Fruit fly (Drosophila melanogaster): ENCODE measurements around the gene CG5854.

CG5854 gene

dm6 chr3R:23890886-23891285 is 42.8 kb upstream of the CG5854 start, which contains the start of gene TfIIA-S:
Gene TfIIA-S, minus strand, starts transcription at chr3R:23891060.
- TF ChIP-seq MBD-R2 (GFP tag; IDR thresholded peaks at IDR 0.05) (no peak), CG43689 (GFP tag; IDR thresholded peaks at IDR 0.05) (no peak), sens (GFP tag) (peak; percentile 90), CG32767 (GFP tag; IDR thresholded peaks at IDR 0.05) (no peak), chif (GFP tag; optimal IDR thresholded peaks at IDR 0.05) (peak; percentile 73 to 77), Taf1 (GFP tag; IDR thresholded peaks at IDR 0.05) (no peak), mld (GFP tag; IDR thresholded peaks at IDR 0.05; ENCODE audit: partially characterized antibody) (no peak), CG14441 (GFP tag; IDR thresholded peaks at IDR 0.05) (no peak), ci (GFP tag; IDR thresholded peaks at IDR 0.05) (no peak), CG4404 (GFP tag; IDR thresholded peaks at IDR 0.05) (no peak), CG6254 (GFP tag; optimal IDR thresholded peaks at IDR 0.05) (no peak), cwo (GFP tag; optimal IDR thresholded peaks at IDR 0.05) (no peak), ro (GFP tag; IDR thresholded peaks at IDR 0.05) (no peak), zen2 (GFP tag; IDR thresholded peaks at IDR 0.05; ENCODE audit: partially characterized antibody) (no peak), tup (GFP tag; optimal IDR thresholded peaks at IDR 0.05) (peak; percentile 80), Vsx1 (GFP tag; optimal IDR thresholded peaks at IDR 0.05) (no peak), Xbp1 (GFP tag; optimal IDR thresholded peaks at IDR 0.05) (peak; percentile 90), CG10462 (GFP tag; optimal IDR thresholded peaks at IDR 0.05) (no peak), HLHmδ (GFP tag; optimal IDR thresholded peaks at IDR 0.05) (peak; percentile 77), CG9876 (GFP tag; optimal IDR thresholded peaks at IDR 0.05) (peak; percentile 80), Dek (tag; optimal IDR thresholded peaks at IDR 0.05) (peak; percentile 50), tap (tag; optimal IDR thresholded peaks at IDR 0.05) (no peak), lola (GFP tag; optimal IDR thresholded peaks at IDR 0.05) (no peak), CG7928 (GFP tag; optimal IDR thresholded peaks at IDR 0.05) (peak; percentile 54), lmd (GFP tag; IDR thresholded peaks at IDR 0.05) (no peak), CG9609 (GFP tag; optimal IDR thresholded peaks at IDR 0.05) (peak; percentile 86), CG17385 (GFP tag; optimal IDR thresholded peaks at IDR 0.05) (peak; percentile 55), fd64A (GFP tag; optimal IDR thresholded peaks at IDR 0.05) (peak; percentile 12), MESR4 (GFP tag; optimal IDR thresholded peaks at IDR 0.05) (peak; percentile 94), CG8388 (GFP tag; optimal IDR thresholded peaks at IDR 0.05) (no peak), sc (optimal IDR thresholded peaks at IDR 0.05) (no peak), sc (GFP tag; optimal IDR thresholded peaks at IDR 0.05) (no peak), Hmx (GFP tag; optimal IDR thresholded peaks at IDR 0.05) (no peak), grau (tag; optimal IDR thresholded peaks at IDR 0.05) (peak; percentile 63), abd-A (tag; optimal IDR thresholded peaks at IDR 0.05) (no peak), Hsf (GFP tag; optimal IDR thresholded peaks at IDR 0.05) (peak; percentile 78), Atf3 (GFP tag; optimal IDR thresholded peaks at IDR 0.05) (peak; percentile 75), Abd-B (GFP tag; optimal IDR thresholded peaks at IDR 0.05) (peak; percentile 62), Myb (GFP tag; optimal IDR thresholded peaks at IDR 0.05) (peak; percentile 100), CG2116 (GFP tag; optimal IDR thresholded peaks at IDR 0.05) (peak; percentile 67), HHEX (GFP tag; optimal IDR thresholded peaks at IDR 0.05) (peak; percentile 71), Mes4 (GFP tag; optimal IDR thresholded peaks at IDR 0.05) (peak; percentile 65), hth (optimal IDR thresholded peaks at IDR 0.05) (no peak), kay (GFP tag; optimal IDR thresholded peaks at IDR 0.05) (peak; percentile 70), pb (GFP tag; optimal IDR thresholded peaks at IDR 0.05) (peak; percentile 79), sqz (GFP tag; optimal IDR thresholded peaks at IDR 0.05) (no peak), CG15073 (GFP tag; optimal IDR thresholded peaks at IDR 0.05) (no peak), CG7372 (GFP tag; IDR thresholded peaks at IDR 0.05) (no peak), ab (GFP tag; optimal IDR thresholded peaks at IDR 0.05) (peak; percentile 30), shn (GFP tag; optimal IDR thresholded peaks at IDR 0.05) (peak; percentile 89), CG1647 (GFP tag; optimal IDR thresholded peaks at IDR 0.05) (peak; percentile 86), BtbVII (GFP tag; optimal IDR thresholded peaks at IDR 0.05) (no peak)
